Worm (Caenorhabditis elegans) whole organism, L1 larva: ENCODE data around the gene F01D4.8.

Source experiments
- C04F5.9 ChIP-seq: sonication (generic microtip); optimal IDR thresholded peaks from 2 replicates; lab custom pipeline; 2016; ENCODE audit warnings: missing genetic modification characterization, missing compliant biosample characterization
- C16A3.4 ChIP-seq: fragments of 150-350 bp; optimal IDR thresholded peaks from 2 replicates; lab custom pipeline; 2014; ENCODE audit warnings: missing biosample characterization, missing genetic modification characterization
- C34B4.2 ChIP-seq: sonication (generic microtip); optimal IDR thresholded peaks from 2 replicates; lab custom pipeline; 2017; ENCODE audit warnings: mild to moderate bottlenecking, missing genetic modification characterization, missing compliant biosample characterization
- F16B12.6 ChIP-seq: fragments of 150-350 bp; optimal IDR thresholded peaks from 2 replicates; lab custom pipeline; 2014; ENCODE audit warnings: missing biosample characterization, missing genetic modification characterization
- Y116A8C.19 ChIP-seq: sonication (generic microtip); optimal IDR thresholded peaks from 2 replicates; lab custom pipeline; 2016; ENCODE audit warnings: missing compliant biosample characterization, missing genetic modification characterization, borderline replicate concordance
- aha-1 ChIP-seq: fragments of 150-350 bp; optimal IDR thresholded peaks from 2 replicates; lab custom pipeline; 2014; ENCODE audit warnings: missing biosample characterization, missing genetic modification characterization
- aly-2 ChIP-seq: fragments of 150-350 bp; optimal IDR thresholded peaks from 2 replicates; lab custom pipeline; 2014; ENCODE audit warnings: missing biosample characterization, missing genetic modification characterization
- ama-1 ChIP-seq: fragments of 150-350 bp; optimal IDR thresholded peaks from 2 replicates; lab custom pipeline; 2014
- blmp-1 ChIP-seq: fragments of 150-350 bp; optimal IDR thresholded peaks from 2 replicates; lab custom pipeline; 2014; ENCODE audit warnings: missing biosample characterization, missing genetic modification characterization
- ceh-63 ChIP-seq: fragments of 200-800 bp; sonication (Bioruptor generic); optimal IDR thresholded peaks from 2 replicates; lab custom pipeline; 2018; ENCODE audit warnings: mild to moderate bottlenecking, missing genetic modification characterization, missing compliant biosample characterization
- ceh-88 ChIP-seq: fragments of 200-800 bp; sonication (Bioruptor generic); IDR thresholded peaks from 2 replicates; pipeline ENCODE4 v1.3.6; 2022; ENCODE audit warnings: missing genetic modification characterization, missing compliant biosample characterization
- efl-1 ChIP-seq, 4 experiments: fragments of 150-350 bp; optimal IDR thresholded peaks in 3 of 4; peaks in 1 of 4; 1 replicate in 1 of 4; 2 replicates in 3 of 4; lab custom pipeline; 2014; ENCODE audit warnings: missing biosample characterization in 2 of 4, missing genetic modification characterization in 2 of 4, missing genetic modification reagents in 2 of 4
- egl-13 ChIP-seq: sonication (generic microtip); optimal IDR thresholded peaks from 2 replicates; lab custom pipeline; 2016; ENCODE audit warnings: missing genotype, missing genetic modification reagents, missing genetic modification characterization, missing compliant biosample characterization
- egl-27 ChIP-seq, 2 experiments: fragments of 150-350 bp in 1 of 2; sonication (generic microtip); optimal IDR thresholded peaks; 3 replicates each; lab custom pipeline; 2017 to 2018; ENCODE audit warnings: missing biosample characterization in 2 of 2, missing genetic modification characterization in 2 of 2, missing genetic modification reagents in 2 of 2
- elt-3 ChIP-seq, 6 experiments: fragments of 150-350 bp in 1 of 6; sonication (generic microtip); optimal IDR thresholded peaks; 2 replicates each; lab custom pipeline; 2017 to 2018; ENCODE audit warnings: missing biosample characterization in 6 of 6, missing genetic modification characterization in 6 of 6, inconsistent platforms in 1 of 6
- ets-5 ChIP-seq: fragments of 200-800 bp; sonication (Bioruptor generic); IDR thresholded peaks from 2 replicates; pipeline ENCODE4 v1.3.6; 2022; ENCODE audit warnings: missing genetic modification characterization, missing compliant biosample characterization
- fkh-10 ChIP-seq: sonication (generic microtip); optimal IDR thresholded peaks from 2 replicates; lab custom pipeline; 2017; ENCODE audit warnings: missing biosample characterization, missing genetic modification reagents, missing genetic modification characterization
- fkh-4 ChIP-seq: sonication (generic microtip); optimal IDR thresholded peaks from 2 replicates; lab custom pipeline; 2016; ENCODE audit warnings: missing compliant biosample characterization, missing genetic modification characterization, borderline replicate concordance
- fos-1 ChIP-seq: fragments of 150-350 bp; optimal IDR thresholded peaks from 2 replicates; lab custom pipeline; 2014; ENCODE audit warnings: missing biosample characterization, missing genetic modification characterization
- hlh-17 ChIP-seq: fragments of 200-800 bp; sonication (Bioruptor generic); optimal IDR thresholded peaks from 2 replicates; lab custom pipeline; 2018; ENCODE audit warnings: missing genetic modification characterization, mild to moderate bottlenecking, missing compliant biosample characterization, moderate library complexity, borderline replicate concordance
- irx-1 ChIP-seq: sonication (generic microtip); optimal IDR thresholded peaks from 2 replicates; lab custom pipeline; 2016; ENCODE audit warnings: missing genetic modification characterization, missing compliant biosample characterization
- lin-13 ChIP-seq: fragments of 150-350 bp; optimal IDR thresholded peaks from 2 replicates; lab custom pipeline; 2014; ENCODE audit warnings: missing biosample characterization, missing genetic modification reagents, missing genetic modification characterization
- lin-39 ChIP-seq: fragments of 150-350 bp; optimal IDR thresholded peaks from 2 replicates; lab custom pipeline; 2014; ENCODE audit warnings: missing biosample characterization, missing genetic modification reagents, missing genetic modification characterization
- lir-3 ChIP-seq: sonication (generic microtip); optimal IDR thresholded peaks from 2 replicates; lab custom pipeline; 2016; ENCODE audit warnings: mild to moderate bottlenecking, missing genetic modification characterization, moderate library complexity, missing compliant biosample characterization; ENCODE audit not compliant: poor library complexity
- lsy-2 ChIP-seq, 2 experiments: fragments of 150-350 bp; optimal IDR thresholded peaks; 2 replicates each; lab custom pipeline; 2014; ENCODE audit warnings: missing biosample characterization in 2 of 2, missing genetic modification characterization in 2 of 2
- mdl-1 ChIP-seq, 2 experiments: fragments of 150-350 bp; optimal IDR thresholded peaks; 2 replicates each; lab custom pipeline; 2014 to 2017; ENCODE audit warnings: missing biosample characterization in 2 of 2, missing genetic modification characterization in 2 of 2, inconsistent platforms in 1 of 2
- mef-2 ChIP-seq: fragments of 150-350 bp; optimal IDR thresholded peaks from 2 replicates; lab custom pipeline; 2014; ENCODE audit warnings: missing biosample characterization, missing genetic modification characterization
- nhr-11 ChIP-seq: fragments of 150-350 bp; optimal IDR thresholded peaks from 2 replicates; lab custom pipeline; 2014; ENCODE audit warnings: missing biosample characterization, missing genetic modification characterization
- nhr-12 ChIP-seq: sonication (generic microtip); optimal IDR thresholded peaks from 2 replicates; lab custom pipeline; 2017; ENCODE audit warnings: missing biosample characterization, missing genetic modification characterization
- nhr-19 ChIP-seq: fragments of 200-800 bp; sonication (Bioruptor generic); conservative IDR thresholded peaks from 2 replicates; pipeline ENCODE4 v1.3.6; 2022; ENCODE audit warnings: missing genetic modification characterization, missing compliant biosample characterization
- nhr-20 ChIP-seq: sonication (generic microtip); optimal IDR thresholded peaks from 2 replicates; lab custom pipeline; 2016; ENCODE audit warnings: mild to moderate bottlenecking, missing genetic modification characterization, missing compliant biosample characterization
- nhr-28 ChIP-seq: fragments of 150-350 bp; optimal IDR thresholded peaks from 2 replicates; lab custom pipeline; 2014; ENCODE audit warnings: missing biosample characterization, missing genetic modification characterization
- nhr-47 ChIP-seq: sonication (generic microtip); optimal IDR thresholded peaks from 2 replicates; lab custom pipeline; 2016; ENCODE audit warnings: mild to moderate bottlenecking, missing genetic modification characterization, moderate library complexity, missing compliant biosample characterization
- nhr-71 ChIP-seq: sonication (generic microtip); optimal IDR thresholded peaks from 2 replicates; lab custom pipeline; 2016; ENCODE audit warnings: mild to moderate bottlenecking, missing genetic modification characterization, moderate library complexity, missing compliant biosample characterization
- nhr-77 ChIP-seq: fragments of 150-350 bp; optimal IDR thresholded peaks from 2 replicates; lab custom pipeline; 2014; ENCODE audit warnings: missing biosample characterization, missing genetic modification characterization
- nhr-84 ChIP-seq: sonication (generic microtip); optimal IDR thresholded peaks from 2 replicates; lab custom pipeline; 2017; ENCODE audit warnings: missing biosample characterization, missing genetic modification characterization
- nhr-85 ChIP-seq: sonication (generic microtip); peaks from one replicate; lab custom pipeline; 2016; ENCODE audit warnings: missing genetic modification characterization, inconsistent platforms, missing compliant biosample characterization
- nhr-90 ChIP-seq: sonication (generic microtip); optimal IDR thresholded peaks from 2 replicates; lab custom pipeline; 2016; ENCODE audit warnings: mild to moderate bottlenecking, missing genetic modification characterization, missing compliant biosample characterization; ENCODE audit not compliant: poor library complexity
- pag-3 ChIP-seq: sonication (generic microtip); optimal IDR thresholded peaks from 2 replicates; lab custom pipeline; 2017; ENCODE audit warnings: missing genetic modification characterization, mild to moderate bottlenecking, missing compliant biosample characterization, antibody characterized with exemption, borderline replicate concordance; ENCODE audit not compliant: insufficient read depth
- pqm-1 ChIP-seq: sonication (generic microtip); optimal IDR thresholded peaks from 3 replicates; lab custom pipeline; 2017; ENCODE audit warnings: missing biosample characterization, missing genetic modification characterization
- rnt-1 ChIP-seq: sonication (generic microtip); optimal IDR thresholded peaks from 2 replicates; lab custom pipeline; 2016; ENCODE audit warnings: mild to moderate bottlenecking, missing genetic modification characterization, moderate library complexity, missing compliant biosample characterization
- skn-1 ChIP-seq: fragments of 150-350 bp; optimal IDR thresholded peaks from 2 replicates; lab custom pipeline; 2014; ENCODE audit warnings: missing biosample characterization, missing genetic modification characterization
- snpc-4 ChIP-seq: fragments of 150-350 bp; optimal IDR thresholded peaks from 2 replicates; lab custom pipeline; 2014; ENCODE audit warnings: missing biosample characterization, missing genetic modification characterization
- sox-4 ChIP-seq: sonication (generic microtip); optimal IDR thresholded peaks from 2 replicates; lab custom pipeline; 2016; ENCODE audit warnings: missing genetic modification characterization, missing compliant biosample characterization
- sup-37 ChIP-seq: fragments of 200-800 bp; sonication (Bioruptor generic); optimal IDR thresholded peaks from 2 replicates; lab custom pipeline; 2018; ENCODE audit warnings: mild to moderate bottlenecking, missing genetic modification characterization, missing compliant biosample characterization
- swsn-7 ChIP-seq: sonication (generic microtip); optimal IDR thresholded peaks from 2 replicates; lab custom pipeline; 2016; ENCODE audit warnings: missing genetic modification characterization, missing compliant biosample characterization
- unc-130 ChIP-seq: fragments of 150-350 bp; optimal IDR thresholded peaks from 2 replicates; lab custom pipeline; 2017; ENCODE audit warnings: missing biosample characterization, missing genetic modification characterization, inconsistent platforms
- unc-62 ChIP-seq: fragments of 150-350 bp; optimal IDR thresholded peaks from 2 replicates; lab custom pipeline; 2014; ENCODE audit warnings: missing biosample characterization, missing genetic modification reagents, missing genetic modification characterization
- vab-15 ChIP-seq: sonication (generic microtip); optimal IDR thresholded peaks from 2 replicates; lab custom pipeline; 2017; ENCODE audit warnings: missing genotype, mild to moderate bottlenecking, missing genetic modification characterization, missing compliant biosample characterization

F01D4.8 gene

DNA sequence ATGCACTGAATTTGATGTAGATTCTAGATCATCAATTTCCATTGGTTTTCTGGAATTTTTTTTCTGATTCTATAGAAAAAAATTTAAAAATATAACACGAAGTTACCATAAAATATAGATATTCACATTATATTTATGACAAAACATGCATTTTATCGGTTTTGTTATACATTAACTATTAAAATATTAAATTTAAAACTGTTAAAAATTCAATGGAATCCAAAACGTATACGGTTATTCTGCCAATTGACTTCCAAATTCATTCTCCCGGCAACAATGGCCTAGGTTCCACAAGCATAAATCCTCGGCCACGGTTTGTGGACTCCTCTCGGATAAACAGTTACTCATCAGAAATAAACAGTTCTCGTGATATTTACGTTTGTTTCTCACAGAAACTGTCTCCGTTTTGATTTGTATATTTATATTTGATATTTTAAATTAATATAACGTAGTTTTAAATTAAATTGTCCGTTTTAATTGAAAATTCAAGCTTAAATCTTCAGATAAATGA, 30.8 kb upstream of the F01D4.8 start, which contains the start of the genes F01D4.5 and ced-5 (continued):
- TF ChIP-seq unc-62 (GFP tag; lab: Kevin White, UChicago) (no peak), nhr-11 (tag; lab: Kevin White, UChicago) (no peak)

DNA sequence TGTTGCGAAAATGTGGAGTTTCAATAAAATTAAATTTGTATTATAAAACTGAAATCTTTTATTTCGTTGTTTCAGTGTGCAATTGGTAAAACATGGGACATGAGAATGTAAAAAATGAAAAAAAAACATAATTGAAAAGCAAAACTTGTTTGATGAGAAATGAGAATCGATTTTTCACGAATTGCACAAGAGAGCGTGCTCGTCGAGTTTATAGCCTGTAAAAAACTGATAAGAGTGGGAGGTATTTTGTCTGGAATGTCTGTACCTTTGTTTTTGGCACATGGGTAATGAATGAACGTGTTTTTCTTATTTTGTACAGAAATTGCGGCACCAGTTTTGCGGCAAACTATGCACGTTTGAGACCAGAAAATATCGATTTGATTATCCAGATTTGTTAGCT, 29.7 kb upstream of the F01D4.8 start:
- TF ChIP-seq nhr-84 (no peak), pqm-1 (tag; lab: Kevin White, UChicago) (peak; percentile 48), swsn-7 (tag; lab: Kevin White, UChicago) (no peak), blmp-1 (tag; lab: Kevin White, UChicago) (no peak), aha-1 (no peak), pag-3 (no peak), hlh-17 (no peak), nhr-20 (tag; lab: Kevin White, UChicago) (no peak)

DNA sequence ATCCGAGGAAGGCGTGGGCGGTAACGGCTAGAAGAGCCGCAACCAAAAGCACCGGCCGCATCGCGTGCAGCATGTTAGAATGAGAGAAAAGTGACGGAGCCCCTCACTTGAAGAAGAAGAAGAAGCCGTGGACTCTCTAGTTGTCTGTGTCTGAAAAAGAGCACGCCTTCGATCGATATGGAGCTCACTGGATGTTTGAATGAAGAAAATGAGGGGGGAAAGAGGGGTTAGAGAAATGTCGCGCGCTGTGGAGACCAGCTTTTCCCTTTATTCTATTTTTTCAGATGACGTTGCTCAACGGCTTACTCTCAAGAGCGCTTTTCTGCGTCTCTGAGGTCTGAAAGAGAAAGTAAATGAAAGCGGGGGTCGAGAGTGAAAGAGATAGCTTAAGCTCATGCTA, 28.8 kb upstream of the F01D4.8 start, which contains the start of gene egl-21:
TSS of gene egl-21 (minus strand) at position 150 of the 400 bp plus-strand sequence.
- peak; percentile 36 to 45 for TF ChIP-seq efl-1 (optimal IDR thresholded peaks at IDR 0.05; lab: Kevin White, UChicago)
- no peak for TF ChIP-seq efl-1 (GFP tag; optimal IDR thresholded peaks at IDR 0.05 in 1 of 2; lab: Kevin White, UChicago)
- no peak for TF ChIP-seq C34B4.2 (tag; lab: Kevin White, UChicago)
- TF ChIP-seq skn-1 (tag; lab: Kevin White, UChicago): peak; percentile 37
- TF ChIP-seq nhr-71 (tag; lab: Kevin White, UChicago): peak; percentile 83
- TF ChIP-seq nhr-85 (tag; lab: Kevin White, UChicago): no peak
- no peak for TF ChIP-seq nhr-12 (tag; lab: Kevin White, UChicago)
- TF ChIP-seq aly-2: no peak
- no peak for TF ChIP-seq hlh-17
- TF ChIP-seq mdl-1 (tag; optimal IDR thresholded peaks at IDR 0.05; lab: Kevin White, UChicago): no peak
- TF ChIP-seq egl-27 (tag; optimal IDR thresholded peaks at IDR 0.05; lab: Kevin White, UChicago): no peak
- peak; percentile 12 for TF ChIP-seq rnt-1
- no peak for TF ChIP-seq pag-3
- TF ChIP-seq nhr-28 (tag; lab: Kevin White, UChicago): no peak
- TF ChIP-seq vab-15 (tag; lab: Kevin White, UChicago): no peak
- no peak for TF ChIP-seq nhr-20 (tag; lab: Kevin White, UChicago)
- no peak for TF ChIP-seq fkh-4 (tag; lab: Kevin White, UChicago)
- TF ChIP-seq sup-37 (GFP tag; lab: Kevin White, UChicago): no peak
- TF ChIP-seq snpc-4: peak; percentile 10
- peak; percentile 81 for TF ChIP-seq egl-13 (tag; lab: Kevin White, UChicago)
- TF ChIP-seq unc-62 (GFP tag; lab: Kevin White, UChicago): no peak
- TF ChIP-seq nhr-77 (tag; lab: Kevin White, UChicago): no peak
- TF ChIP-seq ets-5 (GFP tag; lab: Robert Waterston, UW): no peak
- TF ChIP-seq nhr-90: no peak
- TF ChIP-seq C16A3.4: peak; percentile 6
- no peak for TF ChIP-seq C04F5.9 (tag; lab: Kevin White, UChicago)
- peak; percentile 14 for TF ChIP-seq fos-1
- no peak for TF ChIP-seq lin-39 (tag; lab: Kevin White, UChicago)
- TF ChIP-seq elt-3 (tag; optimal IDR thresholded peaks at IDR 0.05; lab: Kevin White, UChicago): no peak
- no peak for TF ChIP-seq ama-1
- peak; percentile 42 for TF ChIP-seq lir-3
- TF ChIP-seq irx-1 (tag; lab: Kevin White, UChicago): no peak
- peak; percentile 59 for TF ChIP-seq mef-2 (tag; lab: Kevin White, UChicago)
- no peak for TF ChIP-seq ceh-88 (GFP tag; lab: Robert Waterston, UW)
- TF ChIP-seq unc-130 (tag; lab: Kevin White, UChicago): no peak
- TF ChIP-seq fkh-10: peak; percentile 82
- TF ChIP-seq F16B12.6: no peak
- TF ChIP-seq Y116A8C.19 (tag; lab: Kevin White, UChicago): no peak
- TF ChIP-seq ceh-63 (GFP tag; lab: Kevin White, UChicago): no peak
- peak; percentile 23 for TF ChIP-seq sox-4 (tag; lab: Kevin White, UChicago)
- TF ChIP-seq lsy-2 (tag; optimal IDR thresholded peaks at IDR 0.05; lab: Kevin White, UChicago): peak; percentile 16 to 68
- peak; percentile 15; the same call in 1 of the 2 replicates for TF ChIP-seq nhr-19 (GFP tag; lab: Robert Waterston, UW)
- TF ChIP-seq nhr-47: peak; percentile 80
- peak; percentile 51 for TF ChIP-seq lin-13
